Fruit fly (Drosophila melanogaster) whole organism, pupa: ENCODE data around the gene CG43094.

ENCODE experiments used
- CG15710 ChIP-seq: fragments of 200-800 bp; sonication (Bioruptor generic); optimal IDR thresholded peaks from 2 replicates; lab custom pipeline; 2018; ENCODE audit warnings: missing biosample characterization, mild to moderate bottlenecking, missing genetic modification characterization, moderate library complexity
- CG17806 ChIP-seq: fragments of 200-800 bp; sonication (Bioruptor generic); optimal IDR thresholded peaks from 2 replicates; lab custom pipeline; 2018; ENCODE audit warnings: missing biosample characterization, mild to moderate bottlenecking, missing genetic modification characterization, moderate library complexity
- CG34367 ChIP-seq: fragments of 200-800 bp; sonication (Bioruptor generic); optimal IDR thresholded peaks from 2 replicates; lab custom pipeline; 2018; ENCODE audit warnings: missing biosample characterization, mild to moderate bottlenecking, missing genetic modification characterization
- CG9948 ChIP-seq: fragments of 200-800 bp; sonication (Bioruptor generic); optimal IDR thresholded peaks from 2 replicates; lab custom pipeline; 2018; ENCODE audit warnings: missing biosample characterization, mild to moderate bottlenecking, missing genetic modification characterization, moderate library complexity
- D1 ChIP-seq: fragments of 200-800 bp; sonication (Bioruptor generic); optimal IDR thresholded peaks from 2 replicates; lab custom pipeline; 2018; ENCODE audit warnings: missing biosample characterization, mild to moderate bottlenecking, missing genetic modification characterization, moderate library complexity
- EcR ChIP-seq: fragments of 200-800 bp; sonication (Bioruptor generic); optimal IDR thresholded peaks from 3 replicates; lab custom pipeline; 2019; ENCODE audit warnings: missing biosample characterization, missing genetic modification characterization, mild to moderate bottlenecking, moderate library complexity, missing genetic modification reagents
- fd96Ca ChIP-seq: fragments of 200-800 bp; sonication (Bioruptor generic); IDR thresholded peaks from 3 replicates; pipeline ENCODE4 v1.3.6; 2022; ENCODE audit warnings: missing biosample characterization, missing genetic modification characterization

DNA sequence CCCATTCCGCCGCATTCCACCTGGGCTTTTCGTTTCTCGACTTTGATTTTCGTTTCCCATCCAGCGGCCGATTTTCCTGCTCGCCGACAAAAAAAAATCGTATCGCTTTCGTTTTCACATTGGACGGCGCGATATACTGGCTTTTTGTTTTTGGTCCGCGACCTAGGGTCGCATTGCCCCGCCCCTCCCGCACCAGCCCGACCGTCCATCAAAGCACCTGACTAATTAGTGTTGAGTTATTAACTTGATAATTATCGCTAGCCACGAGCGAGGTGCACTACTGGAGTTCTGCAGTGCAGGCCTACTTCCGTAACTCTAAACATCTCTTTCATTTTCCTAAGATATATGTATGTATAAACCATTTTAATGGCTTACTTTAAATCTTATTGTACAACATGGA is 19.1 kb downstream of the CG43094 start:
- TF ChIP-seq CG9948 (tag; lab: Kevin White, UChicago) (no peak), EcR (GFP tag; lab: Kevin White, UChicago) (no peak), CG34367 (no peak), D1 (tag; lab: Kevin White, UChicago) (no peak), CG15710 (no peak), fd96Ca (GFP tag; lab: Robert Waterston, UW) (no peak), CG17806 (no peak)
